Worm (Caenorhabditis elegans): ENCODE data around the gene C25F9.6.

C25F9.6 gene

DNA sequence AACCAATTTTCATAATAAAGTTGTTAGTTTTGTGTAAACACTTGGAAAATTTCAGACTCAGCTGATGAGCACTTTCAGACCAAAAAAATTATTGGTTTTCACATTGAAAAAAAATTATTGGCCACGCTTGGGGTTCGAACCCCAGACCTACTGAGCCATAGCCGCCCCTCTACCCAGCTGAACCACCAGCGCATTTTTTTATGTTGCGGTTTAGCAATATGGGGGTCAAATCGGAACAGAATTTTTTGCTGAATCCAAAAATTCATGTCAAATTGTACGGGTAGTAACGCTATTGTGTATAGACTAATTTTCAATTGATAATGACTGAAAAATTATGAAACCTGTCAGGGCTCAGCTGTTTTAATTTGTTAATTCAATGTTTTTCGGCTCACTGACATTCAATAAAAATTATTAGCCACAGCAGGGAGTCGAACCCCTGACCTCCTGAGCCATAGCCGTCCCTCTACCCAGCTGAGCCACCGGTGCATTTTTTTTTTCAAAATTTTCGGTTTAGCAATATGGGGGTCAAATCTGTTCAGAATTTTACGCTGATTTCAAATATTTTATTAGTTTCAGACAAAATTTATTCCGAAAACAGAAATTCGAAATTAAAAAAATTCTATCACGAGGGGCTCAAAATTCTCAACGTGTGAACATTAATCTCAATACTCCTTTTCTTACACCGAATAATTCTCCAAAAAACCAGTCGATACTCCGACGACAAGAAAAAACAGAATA lies 8.4 kb downstream of the C25F9.6 start:
- TF ChIP-seq elt-1 (tag; optimal IDR thresholded peaks at IDR 0.05) (no peak), skn-1 (tag; optimal IDR thresholded peaks at IDR 0.05) (no peak), jun-1 (tag; optimal IDR thresholded peaks at IDR 0.05) (no peak), ztf-4 (tag; optimal IDR thresholded peaks at IDR 0.05) (no peak), fkh-10 (GFP tag; optimal IDR thresholded peaks at IDR 0.05) (no peak), lin-15B (tag; optimal IDR thresholded peaks at IDR 0.05) (no peak), ztf-11 (tag; optimal IDR thresholded peaks at IDR 0.05) (no peak), eor-1 (tag; optimal IDR thresholded peaks at IDR 0.05) (no peak), nfya-1 (tag; optimal IDR thresholded peaks at IDR 0.05; ENCODE audit: insufficient read depth) (no peak), nhr-23 (tag; optimal IDR thresholded peaks at IDR 0.05) (no peak)

DNA sequence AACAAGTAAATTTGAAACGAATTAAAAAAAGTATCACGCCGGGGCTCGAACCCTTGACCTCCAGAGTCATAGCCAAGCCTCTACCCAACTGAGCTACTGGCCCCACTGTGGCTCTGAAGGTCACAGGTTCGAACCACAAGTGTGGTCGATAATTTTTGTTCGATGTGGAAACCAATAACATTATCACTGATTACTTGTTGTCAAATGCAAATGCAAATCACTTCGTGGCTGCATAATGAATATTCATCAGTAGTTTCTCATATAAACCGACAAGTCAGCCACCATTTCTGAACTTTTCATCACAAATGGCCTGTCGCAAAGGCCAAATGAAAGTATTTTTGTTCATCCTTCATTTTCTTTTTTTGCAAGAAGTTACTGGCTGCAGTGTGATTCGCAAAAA lies 10.4 kb downstream of the C25F9.6 start, which contains the start of gene C25F9.8:
C25F9.8 (plus strand) TSS at position 301 of the 400 bp plus-strand sequence.
- TF ChIP-seq nhr-11 (tag; optimal IDR thresholded peaks at IDR 0.05): no peak
- TF ChIP-seq ztf-11 (tag; optimal IDR thresholded peaks at IDR 0.05): no peak
- no peak for TF ChIP-seq fkh-10 (GFP tag; optimal IDR thresholded peaks at IDR 0.05)
- no peak for TF ChIP-seq lin-39 (tag; optimal IDR thresholded peaks at IDR 0.05)

DNA sequence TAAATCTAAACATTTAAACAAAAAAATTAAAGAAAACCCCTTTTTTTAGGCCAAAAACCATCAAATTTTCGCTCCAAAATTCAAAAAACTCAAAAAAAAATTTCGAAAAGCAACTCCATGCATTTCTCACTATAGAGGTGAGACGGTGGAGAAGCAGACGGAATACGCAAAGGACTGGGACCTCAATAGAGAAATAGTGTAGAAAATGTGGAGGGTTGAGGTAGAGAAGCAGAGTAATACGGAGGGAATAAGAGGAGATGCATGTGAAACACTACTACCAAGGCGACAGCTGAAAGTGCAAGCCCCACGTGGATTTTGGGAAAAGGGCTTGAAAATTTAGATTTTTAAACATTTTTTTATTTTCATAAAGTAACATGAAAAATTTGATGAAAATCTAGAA lies 13.9 kb downstream of the C25F9.6 start:
- TF ChIP-seq mml-1 (tag; optimal IDR thresholded peaks at IDR 0.05) (no peak), hmg-11 (tag; optimal IDR thresholded peaks at IDR 0.05) (peak; percentile 55), ceh-16 (tag; optimal IDR thresholded peaks at IDR 0.05) (no peak), sea-2 (GFP tag; optimal IDR thresholded peaks at IDR 0.05) (no peak), nfya-1 (tag; optimal IDR thresholded peaks at IDR 0.05; ENCODE audit: insufficient read depth) (peak; percentile 33), eor-1 (tag; optimal IDR thresholded peaks at IDR 0.05) (no peak)

- TF ChIP-seq egl-27 (tag; optimal IDR thresholded peaks at IDR 0.05) (no peak), ceh-16 (tag; optimal IDR thresholded peaks at IDR 0.05) (no peak), ceh-28 (tag; optimal IDR thresholded peaks at IDR 0.05) (no peak), ztf-4 (tag; optimal IDR thresholded peaks at IDR 0.05) (no peak), mml-1 (tag; optimal IDR thresholded peaks at IDR 0.05) (no peak), elt-1 (tag; optimal IDR thresholded peaks at IDR 0.05) (no peak), nhr-77 (tag; optimal IDR thresholded peaks at IDR 0.05) (no peak), hmg-11 (tag; optimal IDR thresholded peaks at IDR 0.05) (no peak), egl-5 (tag; optimal IDR thresholded peaks at IDR 0.05) (no peak), nfya-1 (tag; optimal IDR thresholded peaks at IDR 0.05; ENCODE audit: insufficient read depth) (no peak), nhr-43 (tag; optimal IDR thresholded peaks at IDR 0.05; ENCODE audit: poor library complexity, severe bottlenecking) (no peak), fkh-2 (tag; optimal IDR thresholded peaks at IDR 0.05) (no peak), mdl-1 (tag; optimal IDR thresholded peaks at IDR 0.05) (no peak), pqm-1 (tag; optimal IDR thresholded peaks at IDR 0.05) (no peak), ZK546.5 (tag; optimal IDR thresholded peaks at IDR 0.05) (no peak), sea-2 (GFP tag; optimal IDR thresholded peaks at IDR 0.05) (no peak), nhr-25 (tag; optimal IDR thresholded peaks at IDR 0.05) (no peak), jun-1 (tag; optimal IDR thresholded peaks at IDR 0.05) (no peak)
Measured at ce11 chrV:19390029-19390428, 15.1 kb downstream of the C25F9.6 start, which contains the start of gene slcr-46.2. slcr-46.2 (minus strand) TSS chrV:19390129.

- no peak for TF ChIP-seq eor-1 (tag; optimal IDR thresholded peaks at IDR 0.05)
- TF ChIP-seq ceh-9 (tag; optimal IDR thresholded peaks at IDR 0.05): no peak
- no peak for TF ChIP-seq skn-1 (tag; optimal IDR thresholded peaks at IDR 0.05)
- TF ChIP-seq fkh-10 (GFP tag; optimal IDR thresholded peaks at IDR 0.05): no peak
- TF ChIP-seq nhr-43 (tag; optimal IDR thresholded peaks at IDR 0.05; ENCODE audit: poor library complexity, severe bottlenecking): no peak
- no peak for TF ChIP-seq nhr-12 (tag; optimal IDR thresholded peaks at IDR 0.05)
- no peak for TF ChIP-seq hmg-11 (tag; optimal IDR thresholded peaks at IDR 0.05)
- no peak for TF ChIP-seq ZK546.5 (tag; optimal IDR thresholded peaks at IDR 0.05)
- no peak for TF ChIP-seq lin-39 (tag; optimal IDR thresholded peaks at IDR 0.05)
- no peak for TF ChIP-seq elt-1 (tag; optimal IDR thresholded peaks at IDR 0.05)
- TF ChIP-seq mml-1 (tag; optimal IDR thresholded peaks at IDR 0.05): no peak
- no peak for TF ChIP-seq fos-1 (tag; optimal IDR thresholded peaks at IDR 0.05)
- TF ChIP-seq ztf-11 (tag; optimal IDR thresholded peaks at IDR 0.05): no peak
Measured at ce11 chrV:19380968-19381367, 24.2 kb downstream of the C25F9.6 start, which contains the start of gene srw-84. srw-84 (plus strand) TSS chrV:19381268.

ce11 chrV:19377014-19377494 lies 28.1 kb downstream of the C25F9.6 start, which contains the start of gene nceh-1:
nceh-1 (plus strand) TSS chrV:19377444.
- no peak for TF ChIP-seq lsy-12 (tag; optimal IDR thresholded peaks at IDR 0.05)
- TF ChIP-seq jun-1 (tag; optimal IDR thresholded peaks at IDR 0.05): no peak
- no peak for TF ChIP-seq lin-39 (tag; optimal IDR thresholded peaks at IDR 0.05)
- TF ChIP-seq ceh-28 (tag; optimal IDR thresholded peaks at IDR 0.05): no peak
- peak; percentile 85 for TF ChIP-seq pha-4 (tag; optimal IDR thresholded peaks at IDR 0.05)
- TF ChIP-seq pqm-1 (tag; optimal IDR thresholded peaks at IDR 0.05): peak; percentile 21
- no peak for TF ChIP-seq nhr-77 (tag; optimal IDR thresholded peaks at IDR 0.05)
- TF ChIP-seq fkh-10 (GFP tag; optimal IDR thresholded peaks at IDR 0.05): no peak
- TF ChIP-seq nhr-11 (tag; optimal IDR thresholded peaks at IDR 0.05): no peak
- TF ChIP-seq lin-15B (tag; optimal IDR thresholded peaks at IDR 0.05): no peak
- TF ChIP-seq ztf-4 (tag; optimal IDR thresholded peaks at IDR 0.05): no peak
- no peak for TF ChIP-seq nfya-1 (tag; optimal IDR thresholded peaks at IDR 0.05; ENCODE audit: insufficient read depth)
- TF ChIP-seq elt-2 (tag; optimal IDR thresholded peaks at IDR 0.05): peak; percentile 85
